Fruit fly (Drosophila melanogaster): ENCODE data around the gene Vm32E.
A peak's percentile ranks its signal among the peaks of the same experiment; 100 is the strongest.

Gene Vm32E

dm6 chr2L:11182610-11183243 is 11.3 kb upstream of the Vm32E start:
- TF ChIP-seq tj (GFP tag; optimal IDR thresholded peaks at IDR 0.05) (peak; percentile 86), kay (GFP tag; ENCODE audit: borderline replicate concordance) (peak; percentile 20), CG14711 (tag; optimal IDR thresholded peaks at IDR 0.05) (no peak)

- TF ChIP-seq CG7045 (GFP tag; optimal IDR thresholded peaks at IDR 0.05), result no peak
- TF ChIP-seq Clk (GFP tag; optimal IDR thresholded peaks at IDR 0.05), result no peak
- TF ChIP-seq kay (GFP tag; ENCODE audit: borderline replicate concordance), result no peak
- no peak for TF ChIP-seq pad (GFP tag; optimal IDR thresholded peaks at IDR 0.05)
- no peak for TF ChIP-seq ovo (GFP tag; optimal IDR thresholded peaks at IDR 0.05)
- no peak for TF ChIP-seq cnc (optimal IDR thresholded peaks at IDR 0.05)
- no peak for TF ChIP-seq CG12768 (GFP tag; optimal IDR thresholded peaks at IDR 0.05)
- TF ChIP-seq CG14711 (tag; optimal IDR thresholded peaks at IDR 0.05), result no peak
- no peak for TF ChIP-seq CG1620 (GFP tag; optimal IDR thresholded peaks at IDR 0.05)
- TF ChIP-seq CG7101 (tag; optimal IDR thresholded peaks at IDR 0.05), result no peak
- no peak for TF ChIP-seq CG5204 (GFP tag; optimal IDR thresholded peaks at IDR 0.05)
- no peak for TF ChIP-seq CG33017 (tag; optimal IDR thresholded peaks at IDR 0.05)
- TF ChIP-seq Hr96 (GFP tag; optimal IDR thresholded peaks at IDR 0.05), result no peak
- TF ChIP-seq Mnt (GFP tag; optimal IDR thresholded peaks at IDR 0.05), result no peak
- TF ChIP-seq cic (GFP tag; optimal IDR thresholded peaks at IDR 0.05), result no peak
- TF ChIP-seq tj (GFP tag; optimal IDR thresholded peaks at IDR 0.05), result no peak
- TF ChIP-seq Crg-1 (GFP tag; optimal IDR thresholded peaks at IDR 0.05), result no peak
- no peak for TF ChIP-seq toe (GFP tag; optimal IDR thresholded peaks at IDR 0.05)
Measured at dm6 chr2L:11182148-11182593, 10.7 kb upstream of the Vm32E start.

dm6 chr2L:11178826-11179391 is 7.4 kb upstream of the Vm32E start, which contains the start of gene Boh2:
Gene Boh2, plus strand, starts transcription at chr2L:11179032.
- TF ChIP-seq Crg-1 (GFP tag; optimal IDR thresholded peaks at IDR 0.05), result no peak
- no peak for TF ChIP-seq tj (GFP tag; optimal IDR thresholded peaks at IDR 0.05)
- TF ChIP-seq cic (GFP tag; optimal IDR thresholded peaks at IDR 0.05), result no peak
- no peak for TF ChIP-seq CG12768 (GFP tag; optimal IDR thresholded peaks at IDR 0.05)
- TF ChIP-seq CG11617 (GFP tag; optimal IDR thresholded peaks at IDR 0.05), result no peak
- no peak for TF ChIP-seq Mnt (GFP tag; optimal IDR thresholded peaks at IDR 0.05)
- TF ChIP-seq CG7101 (tag; optimal IDR thresholded peaks at IDR 0.05), result no peak
- no peak for TF ChIP-seq CG7045 (GFP tag; optimal IDR thresholded peaks at IDR 0.05)
- no peak for TF ChIP-seq CG14711 (tag; optimal IDR thresholded peaks at IDR 0.05)
- no peak for TF ChIP-seq bab1 (GFP tag; optimal IDR thresholded peaks at IDR 0.05)
- no peak for TF ChIP-seq ovo (GFP tag; optimal IDR thresholded peaks at IDR 0.05)
- TF ChIP-seq pad (GFP tag; optimal IDR thresholded peaks at IDR 0.05), result no peak
- TF ChIP-seq toe (GFP tag; optimal IDR thresholded peaks at IDR 0.05), result no peak
- TF ChIP-seq CG5204 (GFP tag; optimal IDR thresholded peaks at IDR 0.05), result no peak
- TF ChIP-seq cnc (optimal IDR thresholded peaks at IDR 0.05), result no peak

dm6 chr2L:11178334-11178733 is 6.9 kb upstream of the Vm32E start:
- TF ChIP-seq CG12768 (GFP tag; optimal IDR thresholded peaks at IDR 0.05) (no peak), CG7045 (GFP tag; optimal IDR thresholded peaks at IDR 0.05) (no peak), kay (GFP tag; ENCODE audit: borderline replicate concordance) (no peak), Mnt (GFP tag; optimal IDR thresholded peaks at IDR 0.05) (no peak), CG11617 (GFP tag; optimal IDR thresholded peaks at IDR 0.05) (no peak), CG7101 (tag; optimal IDR thresholded peaks at IDR 0.05) (no peak), toe (GFP tag; optimal IDR thresholded peaks at IDR 0.05) (no peak), Clk (GFP tag; optimal IDR thresholded peaks at IDR 0.05) (no peak), CG33017 (tag; optimal IDR thresholded peaks at IDR 0.05) (no peak), CG5204 (GFP tag; optimal IDR thresholded peaks at IDR 0.05) (no peak), cnc (optimal IDR thresholded peaks at IDR 0.05) (no peak), ovo (GFP tag; optimal IDR thresholded peaks at IDR 0.05) (no peak), CG14711 (tag; optimal IDR thresholded peaks at IDR 0.05) (no peak), pad (GFP tag; optimal IDR thresholded peaks at IDR 0.05) (no peak), cic (GFP tag; optimal IDR thresholded peaks at IDR 0.05) (no peak), Crg-1 (GFP tag; optimal IDR thresholded peaks at IDR 0.05) (no peak), tj (GFP tag; optimal IDR thresholded peaks at IDR 0.05) (no peak), CG1620 (GFP tag; optimal IDR thresholded peaks at IDR 0.05) (no peak), Hr96 (GFP tag; optimal IDR thresholded peaks at IDR 0.05) (no peak), bab1 (GFP tag; optimal IDR thresholded peaks at IDR 0.05) (no peak)

dm6 chr2L:11175393-11176258 is 4.2 kb upstream of the Vm32E start:
- TF ChIP-seq CG7045 (GFP tag; optimal IDR thresholded peaks at IDR 0.05) (no peak), CG1620 (GFP tag; optimal IDR thresholded peaks at IDR 0.05) (no peak), cic (GFP tag; optimal IDR thresholded peaks at IDR 0.05) (no peak), bab1 (GFP tag; optimal IDR thresholded peaks at IDR 0.05) (no peak), ovo (GFP tag; optimal IDR thresholded peaks at IDR 0.05) (no peak), CG12768 (GFP tag; optimal IDR thresholded peaks at IDR 0.05) (no peak), CG11617 (GFP tag; optimal IDR thresholded peaks at IDR 0.05) (no peak)

- TF ChIP-seq Crg-1 (GFP tag; optimal IDR thresholded peaks at IDR 0.05) (no peak), CG12768 (GFP tag; optimal IDR thresholded peaks at IDR 0.05) (no peak), CG5204 (GFP tag; optimal IDR thresholded peaks at IDR 0.05) (no peak), CG7045 (GFP tag; optimal IDR thresholded peaks at IDR 0.05) (no peak), pad (GFP tag; optimal IDR thresholded peaks at IDR 0.05) (no peak), CG11617 (GFP tag; optimal IDR thresholded peaks at IDR 0.05) (no peak), Hr96 (GFP tag; optimal IDR thresholded peaks at IDR 0.05) (no peak), Mnt (GFP tag; optimal IDR thresholded peaks at IDR 0.05) (no peak), kay (GFP tag; ENCODE audit: borderline replicate concordance) (no peak), bab1 (GFP tag; optimal IDR thresholded peaks at IDR 0.05) (no peak), CG33017 (tag; optimal IDR thresholded peaks at IDR 0.05) (no peak), Clk (GFP tag; optimal IDR thresholded peaks at IDR 0.05) (no peak)
Measured at dm6 chr2L:11170549-11170948, 916 bp downstream of the Vm32E start.
